Fruit fly (Drosophila melanogaster) whole organism, prepupa: ENCODE results near the gene mTTF.

Source experiments
- Blimp-1 ChIP-seq: fragments of 200-800 bp; sonication (Bioruptor generic); optimal IDR thresholded peaks from 3 replicates; lab custom pipeline; 2017; ENCODE audit warnings: missing biosample characterization, missing genetic modification characterization, mild to moderate bottlenecking, moderate library complexity, missing genetic modification reagents
- CG10631 ChIP-seq: fragments of 200-800 bp; sonication (Bioruptor generic); optimal IDR thresholded peaks from 2 replicates; lab custom pipeline; 2016; ENCODE audit warnings: missing biosample characterization, missing genetic modification characterization
- CG10669 ChIP-seq: fragments of 200-800 bp; sonication (Bioruptor generic); optimal IDR thresholded peaks from 3 replicates; lab custom pipeline; 2018; ENCODE audit warnings: missing biosample characterization, mild to moderate bottlenecking, missing genetic modification characterization, moderate library complexity
- CG11294 ChIP-seq: fragments of 200-800 bp; sonication (Bioruptor generic); IDR thresholded peaks from 2 replicates; pipeline ENCODE4 v1.3.6; 2022; ENCODE audit warnings: missing biosample characterization, missing genetic modification characterization
- CG11762 ChIP-seq: fragments of 200-800 bp; sonication (Bioruptor generic); optimal IDR thresholded peaks from 3 replicates; lab custom pipeline; 2016; ENCODE audit warnings: missing biosample characterization, missing genetic modification characterization; ENCODE audit not compliant: insufficient read depth
- CG11902 ChIP-seq: fragments of 200-800 bp; sonication (Bioruptor generic); optimal IDR thresholded peaks from 3 replicates; lab custom pipeline; 2016; ENCODE audit warnings: missing biosample characterization, missing genetic modification characterization
- CG15336 ChIP-seq: fragments of 200-800 bp; sonication (Bioruptor generic); IDR thresholded peaks from 2 replicates; pipeline ENCODE4 v1.3.6; 2022; ENCODE audit warnings: missing biosample characterization, missing genetic modification characterization
- CG3032 ChIP-seq: fragments of 200-800 bp; optimal IDR thresholded peaks from 2 replicates; lab custom pipeline; 2019; ENCODE audit warnings: missing biosample characterization, mild to moderate bottlenecking, missing genetic modification characterization, moderate library complexity
- CG32006 ChIP-seq: fragments of 200-800 bp; sonication (Bioruptor generic); optimal IDR thresholded peaks from 3 replicates; lab custom pipeline; 2017; ENCODE audit warnings: missing biosample characterization, mild to moderate bottlenecking, missing genetic modification characterization
- CG34406 ChIP-seq: fragments of 200-800 bp; sonication (Bioruptor generic); optimal IDR thresholded peaks from 3 replicates; lab custom pipeline; 2016; ENCODE audit warnings: missing biosample characterization, missing genetic modification characterization
- CG3919 ChIP-seq: fragments of 200-800 bp; sonication (Bioruptor generic); optimal IDR thresholded peaks from 3 replicates; lab custom pipeline; 2016; ENCODE audit warnings: missing biosample characterization, missing genetic modification characterization
- CG6163 ChIP-seq: fragments of 200-800 bp; sonication (Bioruptor generic); IDR thresholded peaks from 3 replicates; pipeline ENCODE4 v1.3.6; 2022; ENCODE audit warnings: missing biosample characterization, missing genetic modification characterization
- CG6276 ChIP-seq: fragments of 200-800 bp; sonication (Bioruptor generic); optimal IDR thresholded peaks from 2 replicates; lab custom pipeline; 2017; ENCODE audit warnings: missing biosample characterization, mild to moderate bottlenecking, missing genetic modification characterization
- CG6808 ChIP-seq: fragments of 200-800 bp; sonication (Bioruptor generic); optimal IDR thresholded peaks from 3 replicates; lab custom pipeline; 2017; ENCODE audit warnings: missing biosample characterization, missing genetic modification characterization, mild to moderate bottlenecking, moderate library complexity, missing genetic modification reagents
- CG6854 ChIP-seq: fragments of 200-800 bp; sonication (Bioruptor generic); optimal IDR thresholded peaks from 2 replicates; lab custom pipeline; 2017; ENCODE audit warnings: missing biosample characterization, mild to moderate bottlenecking, missing genetic modification characterization
- CG7368 ChIP-seq: fragments of 200-800 bp; sonication (Bioruptor generic); optimal IDR thresholded peaks from 3 replicates; lab custom pipeline; 2016; ENCODE audit warnings: missing biosample characterization, missing genetic modification characterization
- CG8119 ChIP-seq: fragments of 200-800 bp; sonication (Bioruptor generic); IDR thresholded peaks from 3 replicates; pipeline ENCODE4 v1.3.6; 2022; ENCODE audit warnings: missing biosample characterization, missing genetic modification characterization
- CG8319 ChIP-seq: fragments of 200-800 bp; sonication (Bioruptor generic); optimal IDR thresholded peaks from 3 replicates; lab custom pipeline; 2016; ENCODE audit warnings: missing biosample characterization, missing genetic modification characterization
- CG8632 ChIP-seq: fragments of 200-800 bp; sonication (Bioruptor generic); optimal IDR thresholded peaks from 3 replicates; lab custom pipeline; 2016; ENCODE audit warnings: missing biosample characterization, missing genetic modification characterization
- CG9139 ChIP-seq: fragments of 200-800 bp; sonication (Bioruptor generic); optimal IDR thresholded peaks from 3 replicates; lab custom pipeline; 2017; ENCODE audit warnings: missing biosample characterization, mild to moderate bottlenecking, missing genetic modification characterization
- Eip78C ChIP-seq: fragments of 200-800 bp; sonication (Bioruptor generic); peaks from one replicate; lab custom pipeline; 2016; ENCODE audit warnings: missing biosample characterization, missing genetic modification characterization
- Eip93F ChIP-seq: fragments of 200-800 bp; sonication (Bioruptor generic); optimal IDR thresholded peaks from 2 replicates; lab custom pipeline; 2016; ENCODE audit warnings: missing biosample characterization, mild to moderate bottlenecking, missing genetic modification characterization
- Ets21C ChIP-seq: fragments of 200-800 bp; sonication (Bioruptor generic); optimal IDR thresholded peaks from 3 replicates; lab custom pipeline; 2016; ENCODE audit warnings: missing biosample characterization, missing genetic modification characterization
- Ets96B ChIP-seq: fragments of 200-800 bp; optimal IDR thresholded peaks from 2 replicates; lab custom pipeline; 2019; ENCODE audit warnings: missing biosample characterization, mild to moderate bottlenecking, missing genetic modification characterization, moderate library complexity
- Gug ChIP-seq: fragments of 200-800 bp; sonication (Bioruptor generic); IDR thresholded peaks from 2 replicates; pipeline ENCODE4 v1.3.6; 2022; ENCODE audit warnings: missing biosample characterization, missing genetic modification characterization
- Hr38 ChIP-seq: sonication (Bioruptor generic); optimal IDR thresholded peaks from 2 replicates; lab custom pipeline; 2016; ENCODE audit warnings: missing biosample characterization, missing genetic modification characterization
- Hr4 ChIP-seq: fragments of 200-800 bp; sonication (Bioruptor generic); optimal IDR thresholded peaks from 3 replicates; lab custom pipeline; 2016; ENCODE audit warnings: missing biosample characterization, missing genetic modification characterization
- Met ChIP-seq: fragments of 200-800 bp; sonication (Bioruptor generic); optimal IDR thresholded peaks from 3 replicates; lab custom pipeline; 2016; ENCODE audit warnings: missing biosample characterization, missing genetic modification characterization
- OdsH ChIP-seq: fragments of 200-800 bp; sonication (Bioruptor generic); optimal IDR thresholded peaks from 3 replicates; lab custom pipeline; 2016; ENCODE audit warnings: missing biosample characterization, missing genetic modification characterization
- Sox14 ChIP-seq: fragments of 200-800 bp; sonication (Bioruptor generic); optimal IDR thresholded peaks from 3 replicates; lab custom pipeline; 2016; ENCODE audit warnings: missing biosample characterization, missing genetic modification characterization
- achi ChIP-seq: fragments of 200-800 bp; sonication (Bioruptor generic); optimal IDR thresholded peaks from 3 replicates; lab custom pipeline; 2016; ENCODE audit warnings: missing biosample characterization, missing genetic modification characterization
- acj6 ChIP-seq: fragments of 200-800 bp; sonication (Bioruptor generic); optimal IDR thresholded peaks from 3 replicates; lab custom pipeline; 2016; ENCODE audit warnings: missing biosample characterization, missing genetic modification characterization
- cyc ChIP-seq: fragments of 200-800 bp; sonication (Bioruptor generic); optimal IDR thresholded peaks from 3 replicates; lab custom pipeline; 2016; ENCODE audit warnings: missing biosample characterization, missing genetic modification characterization
- dac ChIP-seq: fragments of 200-800 bp; sonication (Bioruptor generic); optimal IDR thresholded peaks from 2 replicates; lab custom pipeline; 2017; ENCODE audit warnings: missing biosample characterization, mild to moderate bottlenecking, missing genetic modification characterization
- dsx ChIP-seq: fragments of 200-800 bp; optimal IDR thresholded peaks from 3 replicates; lab custom pipeline; 2019; ENCODE audit warnings: missing biosample characterization, mild to moderate bottlenecking, missing genetic modification characterization, moderate library complexity; ENCODE audit not compliant: poor library complexity, severe bottlenecking
- esn ChIP-seq: fragments of 200-800 bp; sonication (Bioruptor generic); optimal IDR thresholded peaks from 2 replicates; lab custom pipeline; 2016; ENCODE audit warnings: missing biosample characterization, mild to moderate bottlenecking, missing genetic modification characterization, moderate library complexity
- fd59A ChIP-seq: fragments of 200-800 bp; sonication (Bioruptor generic); optimal IDR thresholded peaks from 2 replicates; lab custom pipeline; 2017; ENCODE audit warnings: missing biosample characterization, mild to moderate bottlenecking, missing genetic modification characterization, missing genetic modification reagents
- fkh ChIP-seq: fragments of 200-800 bp; sonication (Bioruptor generic); optimal IDR thresholded peaks from 3 replicates; lab custom pipeline; 2017; ENCODE audit warnings: missing biosample characterization, mild to moderate bottlenecking, missing genetic modification characterization, moderate library complexity
- spab ChIP-seq: fragments of 200-800 bp; sonication (Bioruptor generic); optimal IDR thresholded peaks from 2 replicates; lab custom pipeline; 2017; ENCODE audit warnings: missing biosample characterization, mild to moderate bottlenecking, missing genetic modification characterization, missing genetic modification reagents
- ss ChIP-seq, 2 experiments: fragments of 200-800 bp; sonication (Bioruptor generic); optimal IDR thresholded peaks; 2 replicates in 1 of 2; 3 replicates in 1 of 2; lab custom pipeline; 2017 to 2018; ENCODE audit warnings: mild to moderate bottlenecking in 2 of 2, missing biosample characterization in 2 of 2, missing genetic modification characterization in 2 of 2, moderate library complexity in 1 of 2
- topi ChIP-seq: fragments of 200-800 bp; sonication (Bioruptor generic); optimal IDR thresholded peaks from 3 replicates; lab custom pipeline; 2016; ENCODE audit warnings: missing biosample characterization, missing genetic modification characterization

The mTTF gene

DNA sequence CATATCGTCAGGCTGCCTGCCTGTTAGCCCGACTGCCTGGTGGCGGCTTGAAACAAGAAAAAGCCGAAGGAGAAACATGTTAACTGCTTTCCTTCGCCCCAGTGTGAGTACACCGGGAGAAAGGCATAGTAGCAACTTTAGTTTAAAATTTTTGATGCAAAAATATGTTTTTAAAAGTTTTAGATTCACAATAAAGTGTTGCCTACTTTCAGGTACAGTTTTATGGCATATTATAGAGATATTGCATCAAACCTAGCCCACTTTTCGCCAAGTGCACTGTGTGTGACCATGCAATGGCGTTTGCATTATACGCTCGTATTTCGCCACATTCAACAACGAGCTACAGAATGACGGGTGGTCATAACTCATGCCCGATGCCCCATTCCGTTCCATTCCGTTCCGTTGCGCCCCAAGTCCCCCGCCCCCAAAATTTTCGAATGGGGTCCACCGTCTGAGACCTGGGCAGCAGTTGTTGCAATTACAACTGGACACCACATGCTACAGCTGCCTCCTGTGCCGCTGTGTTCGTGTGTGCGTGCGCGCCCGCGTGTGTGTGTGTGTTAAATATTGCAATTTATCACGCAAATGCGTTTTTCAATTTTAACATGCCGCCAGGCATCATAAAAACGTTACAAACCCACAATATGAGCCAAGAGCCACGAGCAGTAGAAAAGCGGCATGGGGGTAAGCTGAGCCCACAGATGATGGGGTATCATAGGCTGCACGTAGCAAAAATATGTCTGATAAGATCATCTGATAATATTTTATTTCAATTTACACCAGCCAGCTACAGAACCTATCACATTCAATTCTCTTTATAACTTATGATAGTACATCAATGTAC lies 21.6 kb upstream of the mTTF start (continued):
- peak; percentile 85 for TF ChIP-seq topi (GFP tag; lab: Kevin White, UChicago)
- TF ChIP-seq Eip93F (GFP tag; lab: Kevin White, UChicago): peak; percentile 80
- TF ChIP-seq dsx (GFP tag; lab: Kevin White, UChicago): peak; percentile 55
- TF ChIP-seq CG32006: peak; percentile 97
- peak; percentile 96 for TF ChIP-seq CG7368 (GFP tag; lab: Kevin White, UChicago)
- TF ChIP-seq Blimp-1 (GFP tag; lab: Kevin White, UChicago): peak; percentile 89
- TF ChIP-seq OdsH (GFP tag; lab: Kevin White, UChicago): peak; percentile 97
- peak; percentile 97 for TF ChIP-seq CG6276 (GFP tag; lab: Kevin White, UChicago)
- TF ChIP-seq CG11294 (GFP tag; lab: Robert Waterston, UW): peak; percentile 91
- TF ChIP-seq Sox14 (GFP tag; lab: Kevin White, UChicago): peak; percentile 96
- TF ChIP-seq Hr38 (GFP tag; lab: Kevin White, UChicago): peak; percentile 37
- TF ChIP-seq achi (GFP tag; lab: Kevin White, UChicago): peak; percentile 93
- TF ChIP-seq CG10631 (GFP tag; lab: Kevin White, UChicago): peak; percentile 94
- TF ChIP-seq CG8119: peak; percentile 98
- peak; percentile 93 for TF ChIP-seq Ets21C (GFP tag; lab: Kevin White, UChicago)
- TF ChIP-seq CG3032: peak; percentile 94
- peak; percentile 92 for TF ChIP-seq CG8319
- TF ChIP-seq CG11902: peak; percentile 78
- TF ChIP-seq cyc (GFP tag; lab: Kevin White, UChicago): peak; percentile 82
- TF ChIP-seq fd59A (GFP tag; lab: Kevin White, UChicago): peak; percentile 88
- peak; percentile 94 for TF ChIP-seq Gug (GFP tag; lab: Robert Waterston, UW)
- TF ChIP-seq CG9139 (GFP tag; lab: Kevin White, UChicago): peak; percentile 42
- TF ChIP-seq CG11762 (GFP tag; lab: Kevin White, UChicago): peak; percentile 94
- peak; percentile 90 for TF ChIP-seq CG8632 (GFP tag; lab: Kevin White, UChicago)
- peak; percentile 95 for TF ChIP-seq Eip78C (GFP tag; lab: Kevin White, UChicago)
- TF ChIP-seq CG10669 (GFP tag; lab: Kevin White, UChicago): peak; percentile 93
- TF ChIP-seq CG6854: peak; percentile 96
- TF ChIP-seq spab (GFP tag; lab: Kevin White, UChicago): peak; percentile 94
- peak; percentile 97 for TF ChIP-seq esn (GFP tag; lab: Kevin White, UChicago)
- peak; percentile 83 for TF ChIP-seq CG6163
- peak; percentile 98 for TF ChIP-seq CG15336
- peak; percentile 92 for TF ChIP-seq dac (GFP tag; lab: Kevin White, UChicago)
- peak; percentile 82 for TF ChIP-seq Met (GFP tag; lab: Kevin White, UChicago)
- peak; percentile 94 for TF ChIP-seq CG6808
- peak; percentile 88 for TF ChIP-seq Hr4 (GFP tag; lab: Kevin White, UChicago)

DNA sequence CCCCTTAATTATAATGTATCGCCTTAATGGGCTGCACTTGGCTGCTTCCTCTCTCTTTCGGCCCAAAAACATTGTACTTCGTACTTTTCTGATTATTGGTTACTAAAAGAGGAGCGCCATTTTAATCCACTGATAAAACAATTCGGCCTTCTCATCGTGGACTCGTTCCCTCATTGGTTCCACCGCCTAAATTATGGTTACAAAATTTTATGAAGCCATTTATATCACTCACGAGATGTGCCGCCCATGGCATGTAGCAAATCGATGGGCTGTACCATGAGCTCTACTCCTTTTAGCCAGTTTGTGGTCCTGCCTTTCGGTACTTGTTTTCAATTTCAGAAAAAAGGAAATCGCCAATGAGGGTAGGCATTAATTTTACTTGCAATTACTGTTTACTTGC lies 20.2 kb upstream of the mTTF start:
- TF ChIP-seq CG3032: no peak
- TF ChIP-seq CG15336: no peak
- TF ChIP-seq ss (GFP tag; optimal IDR thresholded peaks at IDR 0.05; lab: Kevin White, UChicago): peak in 1 of 2 experiments; percentile 1
- no peak for TF ChIP-seq CG3919 (GFP tag; lab: Kevin White, UChicago)
- no peak for TF ChIP-seq topi (GFP tag; lab: Kevin White, UChicago)
- TF ChIP-seq fd59A (GFP tag; lab: Kevin White, UChicago): no peak
- no peak for TF ChIP-seq dac (GFP tag; lab: Kevin White, UChicago)
- no peak for TF ChIP-seq CG34406 (GFP tag; lab: Kevin White, UChicago)
- peak; percentile 57 for TF ChIP-seq Eip78C (GFP tag; lab: Kevin White, UChicago)
- TF ChIP-seq fkh (GFP tag; lab: Kevin White, UChicago): no peak
- TF ChIP-seq Ets96B (tag; lab: Kevin White, UChicago): no peak
- TF ChIP-seq Gug (GFP tag; lab: Robert Waterston, UW): no peak
- no peak for TF ChIP-seq acj6 (GFP tag; lab: Kevin White, UChicago)
- TF ChIP-seq dsx (GFP tag; lab: Kevin White, UChicago): no peak
- no peak for TF ChIP-seq CG11294 (GFP tag; lab: Robert Waterston, UW)
- no peak for TF ChIP-seq CG7368 (GFP tag; lab: Kevin White, UChicago)
